Worm (Caenorhabditis elegans): ENCODE measurements around the gene gbh-1.

The gbh-1 gene

DNA sequence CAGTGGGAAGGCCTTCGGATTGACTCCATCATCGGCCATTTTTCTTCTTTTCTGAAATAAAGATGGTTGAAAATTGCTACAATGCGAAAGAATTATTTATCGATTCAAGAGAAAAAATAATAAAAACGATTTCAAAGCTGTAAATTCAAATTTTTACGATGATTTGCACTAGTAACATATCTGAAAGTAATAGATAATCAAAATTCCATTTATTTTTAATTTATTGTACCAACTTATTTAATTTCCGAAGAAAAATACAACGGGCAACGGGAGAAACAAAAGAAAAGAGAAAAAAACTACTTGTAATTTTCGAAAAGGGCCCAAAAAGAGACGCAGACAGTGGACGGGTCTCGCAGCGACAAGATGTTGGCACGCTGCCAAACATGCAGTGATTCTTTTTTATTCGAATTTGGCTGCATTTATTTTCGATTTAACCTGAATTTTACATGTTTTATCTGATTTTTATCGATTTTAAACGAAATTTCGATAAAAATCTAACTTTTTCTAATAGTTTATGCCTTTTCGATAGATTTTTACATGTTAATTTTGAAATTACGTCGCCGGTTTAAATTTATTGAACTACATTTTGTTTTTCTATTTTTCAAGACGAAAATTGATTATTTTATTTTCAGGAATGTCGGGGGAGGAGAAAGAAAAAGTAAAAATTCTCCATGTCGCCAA lies 34.9 kb downstream of the gbh-1 start, which contains the start of the genes snu-13 and rsp-7 (continued):
- TF ChIP-seq F57A8.1 (GFP tag; optimal IDR thresholded peaks at IDR 0.05): no peak
- TF ChIP-seq K12H6.12 (tag; optimal IDR thresholded peaks at IDR 0.05): no peak
- no peak for TF ChIP-seq mxl-1 (tag; optimal IDR thresholded peaks at IDR 0.05)
- no peak for TF ChIP-seq ceh-40 (GFP tag; IDR thresholded peaks at IDR 0.05)
- TF ChIP-seq cebp-2 (GFP tag; IDR thresholded peaks at IDR 0.05): no peak
- TF ChIP-seq F33H1.4 (GFP tag; IDR thresholded peaks at IDR 0.05): peak; percentile 91
- TF ChIP-seq tbx-9 (tag; optimal IDR thresholded peaks at IDR 0.05; ENCODE audit: borderline replicate concordance): no peak
- TF ChIP-seq zim-3 (tag; optimal IDR thresholded peaks at IDR 0.05): no peak
- peak; percentile 69 for TF ChIP-seq lsl-1 (GFP tag; optimal IDR thresholded peaks at IDR 0.05)
- no peak for TF ChIP-seq lag-1 (GFP tag; IDR thresholded peaks at IDR 0.05)
- TF ChIP-seq snpc-4 (GFP tag; optimal IDR thresholded peaks at IDR 0.05): peak; percentile 54
- peak in 3 of 4 experiments; percentile 23 to 74 (median 29) for TF ChIP-seq snpc-4 (tag; optimal IDR thresholded peaks at IDR 0.05)
- TF ChIP-seq dpl-1 (GFP tag; optimal IDR thresholded peaks at IDR 0.05): peak; percentile 21
- TF ChIP-seq ZK185.1 (tag; optimal IDR thresholded peaks at IDR 0.05; ENCODE audit: poor library complexity, severe bottlenecking): peak; percentile 25
- no peak for TF ChIP-seq hlh-26 (GFP tag; conservative IDR thresholded peaks at IDR 0.05)

- TF ChIP-seq Y56A3A.18 (GFP tag; IDR thresholded peaks at IDR 0.05) (peak; percentile 25; the same call in 1 of the 2 replicates), cebp-1 (GFP tag; IDR thresholded peaks at IDR 0.05) (no peak), cebp-1 (tag; optimal IDR thresholded peaks at IDR 0.05) (peak; percentile 38), F37B4.10 (GFP tag; IDR thresholded peaks at IDR 0.05) (no peak), madf-3 (GFP tag; IDR thresholded peaks at IDR 0.05) (peak; percentile 80; the same call in 1 of the 2 replicates), F49E8.2 (tag; optimal IDR thresholded peaks at IDR 0.05; ENCODE audit: insufficient read depth) (peak; percentile 70), egrh-3 (GFP tag; IDR thresholded peaks at IDR 0.05) (no peak), let-607 (tag; optimal IDR thresholded peaks at IDR 0.05) (no peak), nfyb-1 (GFP tag; IDR thresholded peaks at IDR 0.05) (peak; percentile 63; the same call in 1 of the 2 replicates), F39B2.1 (GFP tag; IDR thresholded peaks at IDR 0.05) (no peak), ztf-25 (GFP tag; IDR thresholded peaks at IDR 0.05) (no peak), C06A6.2 (GFP tag; conservative IDR thresholded peaks at IDR 0.05) (no peak), pha-4 (tag; optimal IDR thresholded peaks at IDR 0.05) (no peak), snpc-4 (GFP tag; optimal IDR thresholded peaks at IDR 0.05) (no peak), snpc-4 (tag; optimal IDR thresholded peaks at IDR 0.05) (no peak), him-1 (tag; optimal IDR thresholded peaks at IDR 0.05) (peak; percentile 16), attf-6 (GFP tag; IDR thresholded peaks at IDR 0.05) (0 out of 2 replicates have a peak, but pooled peaks have one; percentile 29), hlh-26 (GFP tag; conservative IDR thresholded peaks at IDR 0.05) (no peak), lsl-1 (GFP tag; optimal IDR thresholded peaks at IDR 0.05) (peak; percentile 23), attf-5 (GFP tag; optimal IDR thresholded peaks at IDR 0.05) (no peak), lir-1 (GFP tag; conservative IDR thresholded peaks at IDR 0.05) (no peak), T26A5.8 (tag; optimal IDR thresholded peaks at IDR 0.05) (no peak), nhr-90 (tag; optimal IDR thresholded peaks at IDR 0.05) (no peak), ceh-27 (GFP tag; optimal IDR thresholded peaks at IDR 0.05) (no peak), B0336.3 (GFP tag; IDR thresholded peaks at IDR 0.05) (peak; percentile 90), B0261.1 (tag; optimal IDR thresholded peaks at IDR 0.05) (no peak), C17E4.6 (GFP tag; IDR thresholded peaks at IDR 0.05) (no peak), snpc-1.3 (tag; optimal IDR thresholded peaks at IDR 0.05; ENCODE audit: insufficient read depth) (no peak), unc-130 (GFP tag; optimal IDR thresholded peaks at IDR 0.05) (peak; percentile 18), ztf-26 (tag; optimal IDR thresholded peaks at IDR 0.05) (no peak), F55B11.4 (tag; optimal IDR thresholded peaks at IDR 0.05; ENCODE audit: borderline replicate concordance, insufficient read depth) (no peak), xnd-1 (tag; optimal IDR thresholded peaks at IDR 0.05) (peak; percentile 37), F23B12.7 (tag; optimal IDR thresholded peaks at IDR 0.05; ENCODE audit: insufficient read depth) (no peak), Y53F4B.3 (GFP tag; IDR thresholded peaks at IDR 0.05) (no peak)
Measured at ce11 chrII:10657632-10658108, 35.9 kb downstream of the gbh-1 start, which contains the start of gene lact-3. Gene lact-3, minus strand, starts transcription at chrII:10657682.
